Comparison of ENCODE assay signal across 2 fruit fly cellular contexts in genomic region chrX:17066632-17067031, dm6.
A peak's percentile ranks its signal among the peaks of the same experiment; 100 is the strongest.
TF ChIP-seq lines count a peak whose summit lies in the region.

Gene CG45002 (minus strand): TSS chrX:17066732.

- TF ChIP-seq CTCF in whole organism, embryonic (GFP tag; optimal IDR thresholded peaks at IDR 0.05; lab: Kevin White, UChicago), result no peak

TF ChIP-seq in whole organism, embryonic, 481 proteins besides CTCF, POLR2A, EP300 and RAD21:
- 0 out of 4 replicates have a peak, but pooled peaks have one; percentile 39 for TF ChIP-seq chinmo (GFP tag; IDR thresholded peaks at IDR 0.05; lab: Robert Waterston, UW; ENCODE audit: partially characterized antibody)
- TF ChIP-seq scrt (GFP tag; optimal IDR thresholded peaks at IDR 0.05; lab: Kevin White, UChicago), result peak; percentile 45
- TF ChIP-seq btn (GFP tag; optimal IDR thresholded peaks at IDR 0.05; lab: Kevin White, UChicago), result no peak
- TF ChIP-seq crol (GFP tag; IDR thresholded peaks at IDR 0.05; lab: Robert Waterston, UW), result peak; percentile 78
- TF ChIP-seq CG43689 (GFP tag; IDR thresholded peaks at IDR 0.05; lab: Robert Waterston, UW), result no peak
- peak; percentile 13; the same call in 1 of the 2 replicates for TF ChIP-seq Adf1 (GFP tag; IDR thresholded peaks at IDR 0.05; lab: Robert Waterston, UW)
- TF ChIP-seq nmo (GFP tag; optimal IDR thresholded peaks at IDR 0.05; lab: Kevin White, UChicago), result no peak
- TF ChIP-seq row (GFP tag; IDR thresholded peaks at IDR 0.05; lab: Robert Waterston, UW), result peak; percentile 9; the same call in 1 of the 3 replicates
- no peak for TF ChIP-seq HLH3B (GFP tag; IDR thresholded peaks at IDR 0.05; lab: Robert Waterston, UW)

TF ChIP-seq in whole organism, pupa, 21 proteins besides CTCF, POLR2A, EP300 and RAD21:
- TF ChIP-seq CG13204 (GFP tag; optimal IDR thresholded peaks at IDR 0.05; lab: Kevin White, UChicago) (no peak), CG12605 (GFP tag; IDR thresholded peaks at IDR 0.05; lab: Robert Waterston, UW) (0 out of 2 replicates have a peak, but pooled peaks have one; percentile 34), rn (GFP tag; IDR thresholded peaks at IDR 0.05; lab: Robert Waterston, UW) (no peak)
